Fruit fly (Drosophila melanogaster) whole organism, wandering third instar larva: ENCODE data around the gene CG43679.

ENCODE experiments used
- Abd-B ChIP-seq: fragments of >200 bp; optimal IDR thresholded peaks from 2 replicates; lab custom pipeline; 2017; ENCODE audit warnings: missing biosample characterization, missing genetic modification characterization
- CG32264 ChIP-seq: fragments of 200-800 bp; sonication (Bioruptor generic); optimal IDR thresholded peaks from 2 replicates; lab custom pipeline; 2016; ENCODE audit warnings: missing biosample characterization, missing genetic modification characterization
- CG9705 ChIP-seq: fragments of 200-800 bp; sonication (Bioruptor generic); optimal IDR thresholded peaks from 2 replicates; lab custom pipeline; 2018; ENCODE audit warnings: missing biosample characterization, mild to moderate bottlenecking, missing genetic modification characterization
- CrebA ChIP-seq: fragments of 200-800 bp; sonication (Bioruptor generic); optimal IDR thresholded peaks from 2 replicates; lab custom pipeline; 2016; ENCODE audit warnings: missing biosample characterization, mild to moderate bottlenecking, missing genetic modification characterization, borderline replicate concordance
- Dfd ChIP-seq: fragments of >200 bp; optimal IDR thresholded peaks from 2 replicates; lab custom pipeline; 2017; ENCODE audit warnings: missing biosample characterization, missing genetic modification characterization
- Dif ChIP-seq: fragments of 200-275, 200-300 bp; sonication (Bioruptor generic); optimal IDR thresholded peaks from 2 replicates; lab custom pipeline; 2018; ENCODE audit warnings: missing biosample characterization, missing genetic modification characterization; ENCODE audit not compliant: partially characterized antibody
- GATAd ChIP-seq: sonication (Bioruptor generic); optimal IDR thresholded peaks from 2 replicates; lab custom pipeline; 2016; ENCODE audit warnings: missing biosample characterization, missing genetic modification characterization
- HLH106 ChIP-seq: fragments of 200-800 bp; optimal IDR thresholded peaks from 3 replicates; lab custom pipeline; 2019; ENCODE audit warnings: missing biosample characterization, mild to moderate bottlenecking, missing genetic modification characterization, moderate library complexity
- Hnf4 ChIP-seq: fragments of 200-800 bp; sonication (Bioruptor generic); optimal IDR thresholded peaks from 2 replicates; lab custom pipeline; 2016; ENCODE audit warnings: missing biosample characterization, mild to moderate bottlenecking, missing genetic modification characterization
- Hr78 ChIP-seq: fragments of >200 bp; optimal IDR thresholded peaks from 2 replicates; lab custom pipeline; 2017; ENCODE audit warnings: missing biosample characterization, missing genetic modification characterization
- Hr83 ChIP-seq: fragments of 200-300 bp; sonication (Bioruptor generic); optimal IDR thresholded peaks from 2 replicates; lab custom pipeline; 2016; ENCODE audit warnings: missing biosample characterization, mild to moderate bottlenecking, missing genetic modification characterization, moderate library complexity; ENCODE audit not compliant: poor library complexity, severe bottlenecking
- Jra ChIP-seq: sonication (Bioruptor generic); optimal IDR thresholded peaks from 2 replicates; lab custom pipeline; 2016; ENCODE audit warnings: missing biosample characterization, missing genetic modification characterization
- Mio ChIP-seq: sonication (Bioruptor generic); optimal IDR thresholded peaks from 2 replicates; lab custom pipeline; 2016; ENCODE audit warnings: missing biosample characterization, missing genetic modification characterization
- Myc ChIP-seq: fragments of >200 bp; optimal IDR thresholded peaks from 2 replicates; lab custom pipeline; 2017
- N ChIP-seq: fragments of >200 bp; optimal IDR thresholded peaks from 2 replicates; lab custom pipeline; 2018; ENCODE audit warnings: missing biosample characterization, missing external identifiers, missing genetic modification characterization
- OdsH ChIP-seq: fragments of 200-800 bp; sonication (Bioruptor generic); optimal IDR thresholded peaks from 2 replicates; lab custom pipeline; 2016; ENCODE audit warnings: missing biosample characterization, mild to moderate bottlenecking, missing genetic modification characterization
- Rel ChIP-seq, 2 experiments: fragments of 200-800 bp; sonication (Bioruptor generic) in 1 of 2; optimal IDR thresholded peaks; 2 replicates in 1 of 2; 3 replicates in 1 of 2; lab custom pipeline; 2016 to 2019; ENCODE audit warnings: mild to moderate bottlenecking in 2 of 2, missing biosample characterization in 2 of 2, missing genetic modification characterization in 2 of 2, moderate library complexity in 1 of 2
- Sp1 ChIP-seq: fragments of 200-800 bp; sonication (Bioruptor generic); optimal IDR thresholded peaks from 3 replicates; lab custom pipeline; 2019; ENCODE audit warnings: missing biosample characterization, mild to moderate bottlenecking, missing genetic modification characterization, moderate library complexity
- Vsx2 ChIP-seq: fragments of 200-300, 225-300 bp; sonication (Bioruptor generic); optimal IDR thresholded peaks from 2 replicates; lab custom pipeline; 2018; ENCODE audit warnings: missing biosample characterization, missing genetic modification characterization; ENCODE audit not compliant: partially characterized antibody
- br ChIP-seq: fragments of 200-800 bp; sonication (Bioruptor generic); optimal IDR thresholded peaks from 2 replicates; lab custom pipeline; 2016; ENCODE audit warnings: missing biosample characterization, missing genetic modification characterization
- brk ChIP-seq: fragments of 200-800 bp; sonication (Bioruptor generic); optimal IDR thresholded peaks from 2 replicates; lab custom pipeline; 2016; ENCODE audit warnings: missing biosample characterization, mild to moderate bottlenecking, missing genetic modification characterization
- dl ChIP-seq, 2 experiments: fragments of 175-275, 200-275 bp in 1 of 2; fragments of 200-275 bp in 1 of 2; sonication (Bioruptor generic); optimal IDR thresholded peaks; lab custom pipeline; 2018; ENCODE audit warnings: mild to moderate bottlenecking in 2 of 2, missing biosample characterization in 2 of 2, missing genetic modification characterization in 2 of 2, moderate library complexity in 2 of 2; ENCODE audit not compliant: partially characterized antibody in 2 of 2, insufficient read depth in 1 of 2
- dmrt93B ChIP-seq: fragments of 200-800 bp; sonication (Bioruptor generic); optimal IDR thresholded peaks from 2 replicates; lab custom pipeline; 2018; ENCODE audit warnings: missing biosample characterization, mild to moderate bottlenecking, missing genetic modification characterization
- dsf ChIP-seq: sonication (Bioruptor generic); optimal IDR thresholded peaks from 2 replicates; lab custom pipeline; 2016; ENCODE audit warnings: missing biosample characterization, missing genetic modification characterization, borderline replicate concordance
- ey ChIP-seq: fragments of 200-800 bp; sonication (Bioruptor generic); optimal IDR thresholded peaks from 2 replicates; lab custom pipeline; 2016; ENCODE audit warnings: missing biosample characterization, missing genetic modification characterization
- foxo ChIP-seq, 2 experiments: fragments of 200-800 bp; sonication (Bioruptor generic); optimal IDR thresholded peaks; 2 replicates in 1 of 2; 3 replicates in 1 of 2; lab custom pipeline; 2016 to 2017; ENCODE audit warnings: missing biosample characterization in 2 of 2, missing genetic modification characterization in 2 of 2
- fru ChIP-seq: fragments of 200-800 bp; sonication (Bioruptor generic); optimal IDR thresholded peaks from 3 replicates; lab custom pipeline; 2016; ENCODE audit warnings: missing biosample characterization, mild to moderate bottlenecking, missing genetic modification characterization
- h ChIP-seq: fragments of 200-800 bp; sonication (Bioruptor generic); optimal IDR thresholded peaks from 3 replicates; lab custom pipeline; 2016; ENCODE audit warnings: missing biosample characterization, mild to moderate bottlenecking, missing genetic modification characterization
- jim ChIP-seq: fragments of 175-275, 200-325 bp; sonication (Bioruptor generic); optimal IDR thresholded peaks from 2 replicates; lab custom pipeline; 2016; ENCODE audit warnings: missing biosample characterization, mild to moderate bottlenecking, missing genetic modification characterization
- lola ChIP-seq: fragments of >200 bp; optimal IDR thresholded peaks from 2 replicates; lab custom pipeline; 2017; ENCODE audit warnings: missing biosample characterization, missing genetic modification characterization
- pan ChIP-seq: fragments of >200 bp; optimal IDR thresholded peaks from 2 replicates; lab custom pipeline; 2017
- psq ChIP-seq: fragments of 200-800 bp; sonication (Bioruptor generic); optimal IDR thresholded peaks from 3 replicates; lab custom pipeline; 2017; ENCODE audit warnings: missing biosample characterization, mild to moderate bottlenecking, missing genetic modification characterization, moderate library complexity
- rgr ChIP-seq: fragments of 200-800 bp; sonication (Bioruptor generic); optimal IDR thresholded peaks from 3 replicates; lab custom pipeline; 2016; ENCODE audit warnings: missing biosample characterization, mild to moderate bottlenecking, missing genetic modification characterization
- sage ChIP-seq: fragments of 200-800 bp; sonication (Bioruptor generic); optimal IDR thresholded peaks from 2 replicates; lab custom pipeline; 2016; ENCODE audit warnings: missing biosample characterization, mild to moderate bottlenecking, missing genetic modification characterization
- sv ChIP-seq: fragments of 200-800 bp; sonication (Bioruptor generic); optimal IDR thresholded peaks from 3 replicates; lab custom pipeline; 2016; ENCODE audit warnings: missing biosample characterization, missing genetic modification characterization
- tai ChIP-seq: sonication (Bioruptor generic); optimal IDR thresholded peaks from 2 replicates; lab custom pipeline; 2016; ENCODE audit warnings: missing biosample characterization, missing genetic modification characterization
- usp ChIP-seq: fragments of >200 bp; optimal IDR thresholded peaks from 2 replicates; lab custom pipeline; 2017; ENCODE audit warnings: missing biosample characterization, missing genetic modification characterization
- woc ChIP-seq: sonication (Bioruptor generic); optimal IDR thresholded peaks from 2 replicates; lab custom pipeline; 2016; ENCODE audit warnings: missing biosample characterization, mild to moderate bottlenecking, missing genetic modification characterization

CG43679 gene

DNA sequence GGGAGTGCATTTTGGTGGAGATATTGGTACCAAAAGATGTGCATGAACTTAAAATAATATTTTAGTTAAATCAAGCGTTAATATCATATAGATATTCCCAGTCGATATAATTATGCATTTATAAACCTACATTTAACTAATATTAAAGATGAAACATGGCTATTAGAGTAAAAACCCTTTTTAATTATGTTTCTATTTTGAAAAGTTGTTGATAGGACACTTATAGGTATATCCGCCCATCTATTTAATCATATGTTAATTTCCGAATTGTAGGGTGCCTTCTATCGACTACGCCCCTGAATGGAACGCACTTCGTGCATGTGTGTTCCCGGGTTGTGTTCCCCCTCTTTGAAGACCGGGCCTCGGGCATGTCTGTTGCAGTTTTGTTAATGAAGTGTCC is 45.5 kb downstream of the CG43679 start:
- peak; percentile 2 for TF ChIP-seq Sp1 (GFP tag; lab: Kevin White, UChicago)
- TF ChIP-seq tai (GFP tag; lab: Kevin White, UChicago) = no peak
- TF ChIP-seq CrebA (GFP tag; lab: Kevin White, UChicago) = no peak
- no peak for TF ChIP-seq Hr78 (GFP tag; lab: Kevin White, UChicago)
- TF ChIP-seq foxo (GFP tag; optimal IDR thresholded peaks at IDR 0.05; lab: Kevin White, UChicago) = peak in 1 of 2 experiments; percentile 4
- TF ChIP-seq OdsH (GFP tag; lab: Kevin White, UChicago) = no peak
- peak; percentile 16 for TF ChIP-seq h (GFP tag; lab: Kevin White, UChicago)
- TF ChIP-seq, all 38 proteins: peak for 3

DNA sequence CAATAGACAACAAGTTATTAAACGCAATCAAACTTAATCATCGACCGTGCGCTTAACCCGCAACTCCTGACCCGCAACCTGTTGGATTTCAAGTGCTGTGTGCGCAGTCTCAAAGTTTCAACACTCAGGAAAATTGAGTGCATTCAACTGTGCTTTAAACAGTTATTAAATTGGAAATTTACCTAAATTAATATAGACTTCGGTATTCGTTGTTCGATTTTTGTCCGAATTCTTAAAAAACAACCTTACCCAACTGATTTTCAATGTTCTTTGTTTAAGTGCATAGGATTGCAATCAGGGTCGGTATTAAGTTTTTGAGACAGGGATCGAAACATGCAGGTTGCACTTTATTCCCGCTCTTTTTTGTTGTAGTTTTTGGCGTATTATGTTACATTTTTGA is 46.1 kb downstream of the CG43679 start:
- TF ChIP-seq h (GFP tag; lab: Kevin White, UChicago) (peak; percentile 70), HLH106 (peak; percentile 34), Hnf4 (GFP tag; lab: Kevin White, UChicago) (peak; percentile 42), Dfd (GFP tag; lab: Kevin White, UChicago) (no peak), Dif (GFP tag; lab: Kevin White, UChicago) (no peak), Abd-B (GFP tag; lab: Kevin White, UChicago) (no peak), Sp1 (GFP tag; lab: Kevin White, UChicago) (no peak), Myc (lab: Kevin White, UChicago) (no peak), usp (GFP tag; lab: Kevin White, UChicago) (no peak), Hr83 (no peak), OdsH (GFP tag; lab: Kevin White, UChicago) (peak; percentile 59), CrebA (GFP tag; lab: Kevin White, UChicago) (no peak), fru (GFP tag; lab: Kevin White, UChicago) (peak; percentile 51), N (no peak), Rel (GFP tag; optimal IDR thresholded peaks at IDR 0.05; lab: Kevin White, UChicago) (no peak), Rel (tag; optimal IDR thresholded peaks at IDR 0.05; lab: Kevin White, UChicago) (no peak), psq (GFP tag; lab: Kevin White, UChicago) (peak; percentile 18), dsf (GFP tag; lab: Kevin White, UChicago) (no peak), woc (GFP tag; lab: Kevin White, UChicago) (no peak), ey (peak; percentile 55), rgr (GFP tag; lab: Kevin White, UChicago) (peak; percentile 51), CG32264 (GFP tag; lab: Kevin White, UChicago) (no peak), CG9705 (GFP tag; lab: Kevin White, UChicago) (no peak), brk (GFP tag; lab: Kevin White, UChicago) (peak; percentile 9), pan (lab: Kevin White, UChicago) (no peak), sage (GFP tag; lab: Kevin White, UChicago) (no peak), dl (GFP tag; optimal IDR thresholded peaks at IDR 0.05; lab: Kevin White, UChicago; ENCODE audit: insufficient read depth in 1 of 2, partially characterized antibody in 2 of 2) (no peak), sv (GFP tag; lab: Kevin White, UChicago) (no peak), GATAd (GFP tag; lab: Kevin White, UChicago) (no peak), Jra (GFP tag; lab: Kevin White, UChicago) (no peak), br (GFP tag; lab: Kevin White, UChicago) (peak; percentile 39), Vsx2 (GFP tag; lab: Kevin White, UChicago) (no peak), jim (GFP tag; lab: Kevin White, UChicago) (no peak), foxo (GFP tag; optimal IDR thresholded peaks at IDR 0.05; lab: Kevin White, UChicago) (peak in 1 of 2 experiments; percentile 50), Hr78 (GFP tag; lab: Kevin White, UChicago) (no peak), lola (GFP tag; lab: Kevin White, UChicago) (no peak), Mio (GFP tag; lab: Kevin White, UChicago) (no peak), tai (GFP tag; lab: Kevin White, UChicago) (no peak), dmrt93B (no peak)
